Fruit fly (Drosophila melanogaster): ENCODE data around the gene MAPk-Ak2.

- TF ChIP-seq psq (optimal IDR thresholded peaks at IDR 0.05) (no peak), ttk (optimal IDR thresholded peaks at IDR 0.05) (no peak), Myc (optimal IDR thresholded peaks at IDR 0.05) (no peak), Sin3A (optimal IDR thresholded peaks at IDR 0.05) (no peak)
Observed at dm6 chrX:5744277-5744846, 19.6 kb downstream of the MAPk-Ak2 start.
